Worm (Caenorhabditis elegans) whole organism, L1 larva: ENCODE data around the gene clec-156.

Experiments
- elt-2 ChIP-seq: sonication (generic microtip); optimal IDR thresholded peaks from 2 replicates; lab custom pipeline; 2016; ENCODE audit warnings: missing genetic modification characterization, mild to moderate bottlenecking, inconsistent platforms, missing compliant biosample characterization, missing genetic modification reagents
- fos-1 ChIP-seq: fragments of 150-350 bp; optimal IDR thresholded peaks from 2 replicates; lab custom pipeline; 2014; ENCODE audit warnings: missing biosample characterization, missing genetic modification characterization
- mdl-1 ChIP-seq, 2 experiments: fragments of 150-350 bp; optimal IDR thresholded peaks; 2 replicates each; lab custom pipeline; 2014 to 2017; ENCODE audit warnings: missing biosample characterization in 2 of 2, missing genetic modification characterization in 2 of 2, inconsistent platforms in 1 of 2
- nhr-237 ChIP-seq: fragments of 150-350 bp; optimal IDR thresholded peaks from 2 replicates; lab custom pipeline; 2014; ENCODE audit warnings: missing biosample characterization, missing genetic modification characterization
- nhr-76 ChIP-seq: sonication (generic microtip); optimal IDR thresholded peaks from 2 replicates; lab custom pipeline; 2017; ENCODE audit warnings: missing biosample characterization, missing genetic modification characterization
- unc-62 ChIP-seq: fragments of 150-350 bp; optimal IDR thresholded peaks from 2 replicates; lab custom pipeline; 2014; ENCODE audit warnings: missing biosample characterization, missing genetic modification reagents, missing genetic modification characterization
- zag-1 ChIP-seq: fragments of 150-350 bp; optimal IDR thresholded peaks from 2 replicates; lab custom pipeline; 2014; ENCODE audit warnings: missing biosample characterization, missing genetic modification characterization
- ztf-11 ChIP-seq, 2 experiments: sonication (generic microtip); optimal IDR thresholded peaks; 2 replicates each; lab custom pipeline; 2016 to 2017; ENCODE audit warnings: missing genetic modification characterization in 2 of 2, missing biosample characterization in 1 of 2, missing compliant biosample characterization in 1 of 2
- ztf-4 ChIP-seq: fragments of 150-350 bp; optimal IDR thresholded peaks from 2 replicates; lab custom pipeline; 2014; ENCODE audit warnings: missing biosample characterization, missing genetic modification characterization

DNA sequence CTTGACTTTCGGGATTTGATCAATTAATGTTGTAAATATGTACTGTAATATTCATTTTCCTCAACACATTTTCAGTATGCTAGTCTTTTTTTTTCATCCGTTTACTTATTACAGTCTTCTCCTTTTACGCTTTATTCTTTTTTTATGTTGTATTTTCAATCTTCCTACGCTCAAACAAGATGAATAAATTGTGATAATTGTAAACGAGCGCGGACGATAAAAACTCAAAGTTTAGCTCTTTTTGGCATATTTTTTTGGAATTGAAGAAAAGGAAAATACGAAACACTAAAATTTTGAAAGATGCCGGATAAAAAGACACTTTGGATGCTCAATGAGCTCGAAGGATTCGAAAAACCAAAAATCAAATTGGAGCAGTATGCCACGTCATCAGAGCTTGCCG is 39.4 kb downstream of the clec-156 start, which contains the start of gene metl-5:
- no peak for TF ChIP-seq elt-2 (tag; lab: Kevin White, UChicago)
- TF ChIP-seq ztf-4 (tag; lab: Kevin White, UChicago) = no peak
- TF ChIP-seq ztf-11 (tag; optimal IDR thresholded peaks at IDR 0.05; lab: Kevin White, UChicago) = no peak
- no peak for TF ChIP-seq unc-62 (GFP tag; lab: Kevin White, UChicago)
- TF ChIP-seq nhr-237 = no peak
- TF ChIP-seq zag-1 (tag; lab: Kevin White, UChicago) = no peak
- TF ChIP-seq mdl-1 (tag; optimal IDR thresholded peaks at IDR 0.05; lab: Kevin White, UChicago) = no peak
- no peak for TF ChIP-seq fos-1 (tag; lab: Kevin White, UChicago)
- no peak for TF ChIP-seq nhr-76 (tag; lab: Kevin White, UChicago)
